Worm (Caenorhabditis elegans): ENCODE measurements around the gene cap-1.
"Not testable (repeated sequence)": the region's sequence is repeated elsewhere in the genome, so short reads cannot be mapped to it uniquely, and the experiment has no call there.

cap-1 gene

DNA sequence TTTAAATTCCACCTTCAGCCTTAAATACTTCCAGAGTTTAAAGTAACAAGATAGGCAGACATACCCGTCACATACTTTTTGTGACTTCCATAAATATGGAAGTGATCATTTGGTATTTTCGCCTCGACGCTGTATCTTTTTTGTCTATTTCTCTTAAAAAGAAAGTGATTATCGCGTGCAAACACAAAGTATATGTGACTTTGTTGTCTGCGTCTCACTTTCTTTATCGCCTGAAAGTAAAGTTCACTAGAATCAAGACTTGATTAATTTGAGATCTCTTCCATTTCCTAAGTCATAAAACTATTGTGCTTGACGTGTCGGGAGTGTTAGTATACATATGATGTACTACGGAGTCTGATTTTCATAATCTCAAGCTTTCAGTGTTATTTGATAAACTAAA is 28.2 kb upstream of the cap-1 start, which contains the start of gene C06E4.6 (continued):
- TF ChIP-seq blmp-1 (tag; optimal IDR thresholded peaks at IDR 0.05) (peak; percentile 37), pqm-1 (tag; optimal IDR thresholded peaks at IDR 0.05) (no peak), C16A3.4 (tag; optimal IDR thresholded peaks at IDR 0.05) (no peak), snu-23 (GFP tag; optimal IDR thresholded peaks at IDR 0.05) (peak; percentile 32), elt-2 (tag; optimal IDR thresholded peaks at IDR 0.05) (peak; percentile 10), aly-2 (tag; optimal IDR thresholded peaks at IDR 0.05) (no peak), pax-3 (tag; optimal IDR thresholded peaks at IDR 0.05) (no peak), xbp-1 (tag; optimal IDR thresholded peaks at IDR 0.05) (no peak), fkh-8 (tag; optimal IDR thresholded peaks at IDR 0.05) (peak; percentile 43), unc-30 (tag; optimal IDR thresholded peaks at IDR 0.05) (no peak), aha-1 (tag; optimal IDR thresholded peaks at IDR 0.05) (no peak), tlp-1 (tag; optimal IDR thresholded peaks at IDR 0.05) (no peak), lir-3 (tag; optimal IDR thresholded peaks at IDR 0.05; ENCODE audit: poor library complexity) (no peak), snpc-4 (tag; optimal IDR thresholded peaks at IDR 0.05) (no peak), ets-5 (GFP tag; IDR thresholded peaks at IDR 0.05) (no peak), lin-35 (GFP tag; optimal IDR thresholded peaks at IDR 0.05) (peak in 1 of 2 experiments; percentile 34), ceh-63 (GFP tag; optimal IDR thresholded peaks at IDR 0.05) (no peak), dsc-1 (tag; optimal IDR thresholded peaks at IDR 0.05) (peak; percentile 52), tbx-2 (tag; optimal IDR thresholded peaks at IDR 0.05) (no peak), nhr-85 (tag) (peak; percentile 70), nhr-19 (GFP tag; conservative IDR thresholded peaks at IDR 0.05) (peak; percentile 30), nhr-20 (tag; optimal IDR thresholded peaks at IDR 0.05) (peak; percentile 28), hlh-17 (GFP tag; optimal IDR thresholded peaks at IDR 0.05; ENCODE audit: borderline replicate concordance) (no peak), nhr-237 (tag; optimal IDR thresholded peaks at IDR 0.05) (peak; percentile 18), efl-1 (optimal IDR thresholded peaks at IDR 0.05) (peak; percentile 28 to 40), efl-1 (GFP tag; optimal IDR thresholded peaks at IDR 0.05 in 1 of 2) (peak in 1 of 2 experiments; percentile 12), sox-4 (tag; optimal IDR thresholded peaks at IDR 0.05) (no peak)

DNA sequence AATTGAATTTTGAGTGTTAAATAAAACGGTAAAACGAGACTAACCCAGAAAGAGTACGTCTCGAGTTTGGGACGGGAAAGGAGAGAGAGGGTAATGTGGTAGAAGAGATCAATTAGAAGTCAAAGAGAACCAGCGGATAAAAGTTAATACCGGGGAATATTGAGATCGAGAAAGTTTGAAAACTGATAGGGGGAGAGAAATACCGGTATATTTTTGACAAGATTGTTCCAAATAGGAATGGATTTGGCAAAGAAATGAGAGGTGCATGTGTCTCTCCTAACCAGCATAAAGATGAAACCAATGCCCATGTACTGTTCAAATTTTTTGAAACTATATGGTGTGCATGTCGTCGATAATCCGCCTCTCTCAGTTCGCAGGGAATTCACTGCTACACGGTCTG is 24.7 kb upstream of the cap-1 start, which contains the start of gene C06E4.5:
C06E4.5 (plus strand) TSS at position 301 of the 400 bp plus-strand sequence.
- TF ChIP-seq ceh-88 (GFP tag; IDR thresholded peaks at IDR 0.05); efl-3 (GFP tag; optimal IDR thresholded peaks at IDR 0.05); isw-1 (GFP tag; IDR thresholded peaks at IDR 0.05): not testable (repeated sequence)

DNA sequence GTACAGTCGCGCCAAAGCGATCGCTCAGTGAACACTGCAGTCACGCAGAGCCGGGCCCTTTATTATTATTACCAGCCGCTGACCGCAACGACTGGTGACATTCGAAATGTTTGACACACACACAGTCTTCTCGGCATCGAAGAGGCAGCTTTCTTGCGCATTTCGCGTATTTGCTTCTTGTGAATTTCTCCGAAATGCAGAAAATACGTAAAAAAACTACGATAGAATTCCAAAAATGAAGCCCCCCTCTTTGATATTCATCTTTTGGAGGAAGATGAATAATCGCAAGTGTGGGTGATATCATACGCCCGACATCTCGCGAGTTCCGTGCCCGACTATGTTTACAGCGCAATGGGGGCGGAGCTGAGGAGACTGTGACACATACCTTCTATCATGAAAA is 23.2 kb upstream of the cap-1 start:
- TF ChIP-seq snpc-4 (tag; optimal IDR thresholded peaks at IDR 0.05) (peak; percentile 74), zip-4 (GFP tag; optimal IDR thresholded peaks at IDR 0.05) (no peak), swsn-7 (tag; optimal IDR thresholded peaks at IDR 0.05) (no peak), sup-37 (GFP tag; optimal IDR thresholded peaks at IDR 0.05) (no peak), rnt-1 (tag; optimal IDR thresholded peaks at IDR 0.05) (peak; percentile 9), jun-1 (tag; optimal IDR thresholded peaks at IDR 0.05) (no peak)

DNA sequence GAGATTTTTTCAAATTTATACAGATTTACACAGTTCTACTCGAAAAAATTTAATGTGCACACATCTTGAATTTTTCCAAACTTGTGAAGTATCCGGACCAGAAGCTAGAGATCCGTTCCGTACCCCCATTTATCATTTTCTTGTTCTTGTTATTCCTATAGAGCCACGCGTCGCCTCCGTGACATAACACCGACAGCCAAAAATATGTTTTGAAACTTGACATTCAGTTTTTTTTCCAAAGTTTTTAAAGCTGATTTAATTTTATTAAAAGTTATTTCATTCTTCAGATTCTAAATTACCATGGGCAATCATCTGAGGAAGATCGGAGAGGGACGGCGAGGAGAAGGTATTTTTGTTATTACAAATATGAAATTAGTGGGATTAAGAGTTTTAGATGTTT is 20.1 kb upstream of the cap-1 start, which contains the start of gene D2024.18:
D2024.18 (plus strand) TSS at position 301 of the 400 bp plus-strand sequence.
- TF ChIP-seq egl-27 (tag; optimal IDR thresholded peaks at IDR 0.05) (no peak), fkh-8 (tag; optimal IDR thresholded peaks at IDR 0.05) (no peak), pqm-1 (tag; optimal IDR thresholded peaks at IDR 0.05) (no peak), tbx-2 (tag; optimal IDR thresholded peaks at IDR 0.05) (no peak), aly-2 (tag; optimal IDR thresholded peaks at IDR 0.05) (no peak), tlp-1 (tag; optimal IDR thresholded peaks at IDR 0.05) (no peak), lin-15B (tag; optimal IDR thresholded peaks at IDR 0.05) (no peak), unc-62 (GFP tag; optimal IDR thresholded peaks at IDR 0.05) (no peak), ceh-82 (tag; optimal IDR thresholded peaks at IDR 0.05) (no peak), lsy-2 (tag; optimal IDR thresholded peaks at IDR 0.05) (no peak), efl-1 (optimal IDR thresholded peaks at IDR 0.05) (no peak), efl-1 (GFP tag; optimal IDR thresholded peaks at IDR 0.05 in 1 of 2) (no peak), aha-1 (tag; optimal IDR thresholded peaks at IDR 0.05) (no peak), grh-1 (GFP tag; IDR thresholded peaks at IDR 0.05) (no peak), Y116A8C.19 (tag; optimal IDR thresholded peaks at IDR 0.05; ENCODE audit: borderline replicate concordance) (no peak)

Data from whole organism, L1 larva.